Fruit fly (Drosophila melanogaster): ENCODE data around the gene spri.

Gene spri

dm6 chrX:10461938-10462337, 123.3 kb downstream of the spri start (continued):
- TF ChIP-seq CG2129 (GFP tag; IDR thresholded peaks at IDR 0.05; ENCODE audit: partially characterized antibody) (no peak), dimm (GFP tag; IDR thresholded peaks at IDR 0.05) (no peak), ken (GFP tag; IDR thresholded peaks at IDR 0.05) (no peak)

- TF ChIP-seq CG4282 (GFP tag; optimal IDR thresholded peaks at IDR 0.05) (no peak), ci (GFP tag; IDR thresholded peaks at IDR 0.05) (peak; percentile 72; the same call in 2 of the 3 replicates), CG2116 (GFP tag; optimal IDR thresholded peaks at IDR 0.05) (peak; percentile 88), CG16863 (GFP tag; optimal IDR thresholded peaks at IDR 0.05) (no peak), Deaf1 (tag; optimal IDR thresholded peaks at IDR 0.05) (no peak), CG10366 (GFP tag; IDR thresholded peaks at IDR 0.05) (peak; percentile 32), lmd (GFP tag; IDR thresholded peaks at IDR 0.05) (peak; percentile 44; the same call in 1 of the 2 replicates), ssp (GFP tag; IDR thresholded peaks at IDR 0.05) (peak; percentile 52), abd-A (tag; optimal IDR thresholded peaks at IDR 0.05) (no peak), CG32767 (GFP tag; IDR thresholded peaks at IDR 0.05) (no peak), trh (GFP tag; optimal IDR thresholded peaks at IDR 0.05) (no peak), Rfx (GFP tag; IDR thresholded peaks at IDR 0.05) (peak; percentile 88), Ada2b (GFP tag; IDR thresholded peaks at IDR 0.05) (peak; percentile 25; the same call in 1 of the 2 replicates), CG14965 (GFP tag; optimal IDR thresholded peaks at IDR 0.05; ENCODE audit: borderline replicate concordance) (no peak), Blimp-1 (GFP tag; optimal IDR thresholded peaks at IDR 0.05) (no peak), Atf6 (GFP tag; IDR thresholded peaks at IDR 0.05) (no peak), CG31224 (GFP tag; IDR thresholded peaks at IDR 0.05) (peak; percentile 14; the same call in 1 of the 2 replicates), nerfin-1 (tag; optimal IDR thresholded peaks at IDR 0.05) (peak; percentile 10), Fer2 (tag; optimal IDR thresholded peaks at IDR 0.05) (peak; percentile 52), CG10321 (GFP tag; IDR thresholded peaks at IDR 0.05) (no peak), HHEX (GFP tag; optimal IDR thresholded peaks at IDR 0.05) (peak; percentile 41), CG2712 (tag; optimal IDR thresholded peaks at IDR 0.05) (peak; percentile 63), Hsf (GFP tag; optimal IDR thresholded peaks at IDR 0.05) (peak; percentile 51), stc (GFP tag; IDR thresholded peaks at IDR 0.05) (0 out of 2 replicates have a peak, but pooled peaks have one; percentile 16), CG17328 (GFP tag; IDR thresholded peaks at IDR 0.05) (peak; percentile 49; the same call in 1 of the 2 replicates), CG15073 (GFP tag; optimal IDR thresholded peaks at IDR 0.05) (no peak), CHES-1-like (GFP tag; optimal IDR thresholded peaks at IDR 0.05) (peak; percentile 47), Atf3 (GFP tag; optimal IDR thresholded peaks at IDR 0.05) (peak; percentile 4), CG31388 (GFP tag; optimal IDR thresholded peaks at IDR 0.05) (no peak), CG7963 (GFP tag; IDR thresholded peaks at IDR 0.05; ENCODE audit: partially characterized antibody) (peak; percentile 96), CG1832 (GFP tag; optimal IDR thresholded peaks at IDR 0.05) (no peak), CG11456 (GFP tag; IDR thresholded peaks at IDR 0.05) (peak; percentile 76; the same call in 2 of the 3 replicates), B-H2 (GFP tag; optimal IDR thresholded peaks at IDR 0.05) (peak; percentile 90), CG43689 (GFP tag; IDR thresholded peaks at IDR 0.05) (no peak), CG4854 (GFP tag; optimal IDR thresholded peaks at IDR 0.05) (peak; percentile 54), CG11696 (GFP tag; IDR thresholded peaks at IDR 0.05) (no peak), BEAF-32 (GFP tag; optimal IDR thresholded peaks at IDR 0.05) (peak; percentile 92), NFAT (GFP tag; IDR thresholded peaks at IDR 0.05) (peak; percentile 59; the same call in 1 of the 2 replicates), Fer3 (tag; optimal IDR thresholded peaks at IDR 0.05) (peak; percentile 39), eve (GFP tag; optimal IDR thresholded peaks at IDR 0.05) (no peak), Scr (GFP tag; IDR thresholded peaks at IDR 0.05; ENCODE audit: partially characterized antibody) (peak; percentile 90), Jarid2 (GFP tag; optimal IDR thresholded peaks at IDR 0.05) (no peak), CG16779 (GFP tag; IDR thresholded peaks at IDR 0.05) (0 out of 2 replicates have a peak, but pooled peaks have one; percentile 7), CG15696 (tag; optimal IDR thresholded peaks at IDR 0.05) (no peak), ara (GFP tag; IDR thresholded peaks at IDR 0.05) (peak; percentile 25; the same call in 1 of the 2 replicates)
Measured at dm6 chrX:10460506-10461114, 124.6 kb downstream of the spri start, which contains the start of gene Neb-cGP. TSS of gene Neb-cGP (plus strand) at chrX:10460736.

Data from whole organism, embryonic.